Worm (Caenorhabditis elegans) whole organism, late embryonic: ENCODE results near the gene col-132.
A peak's percentile ranks its signal among the peaks of the same experiment; 100 is the strongest.

ENCODE experiments used
- C38D4.7 ChIP-seq: fragments of 200-800 bp; sonication (Bioruptor generic); optimal IDR thresholded peaks from 2 replicates; lab custom pipeline; 2018; ENCODE audit warnings: mild to moderate bottlenecking, missing genetic modification characterization, moderate library complexity, missing compliant biosample characterization
- F13H6.1 ChIP-seq: sonication (generic microtip); optimal IDR thresholded peaks from 2 replicates; lab custom pipeline; 2016; ENCODE audit warnings: missing genetic modification characterization, missing compliant biosample characterization
- K09A11.1 ChIP-seq: sonication (generic microtip); optimal IDR thresholded peaks from 2 replicates; lab custom pipeline; 2017; ENCODE audit warnings: antibody characterized with exemption, mild to moderate bottlenecking, missing genetic modification characterization, missing compliant biosample characterization; ENCODE audit not compliant: insufficient read depth
- ceh-18 ChIP-seq: sonication (generic microtip); optimal IDR thresholded peaks from 2 replicates; lab custom pipeline; 2016; ENCODE audit warnings: missing genetic modification characterization, missing compliant biosample characterization
- ceh-19 ChIP-seq: fragments of 200-800 bp; sonication (Bioruptor generic); optimal IDR thresholded peaks from 2 replicates; lab custom pipeline; 2018; ENCODE audit warnings: mild to moderate bottlenecking, missing genetic modification characterization, missing compliant biosample characterization
- ceh-30 ChIP-seq: fragments of 150-350 bp; optimal IDR thresholded peaks from 2 replicates; lab custom pipeline; 2014; ENCODE audit warnings: missing biosample characterization, missing genetic modification characterization
- ceh-34 ChIP-seq: sonication (generic microtip); optimal IDR thresholded peaks from 2 replicates; lab custom pipeline; 2016; ENCODE audit warnings: mild to moderate bottlenecking, missing genetic modification characterization, missing compliant biosample characterization
- ceh-45 ChIP-seq: fragments of 200-800 bp; sonication (Bioruptor generic); IDR thresholded peaks from 2 replicates; pipeline ENCODE4 v1.3.6; 2022; ENCODE audit warnings: missing genetic modification reagents, missing genetic modification characterization, missing compliant biosample characterization
- elt-4 ChIP-seq: sonication (generic microtip); optimal IDR thresholded peaks from 2 replicates; lab custom pipeline; 2016; ENCODE audit warnings: missing genetic modification characterization, missing compliant biosample characterization
- ets-4 ChIP-seq: sonication (generic microtip); optimal IDR thresholded peaks from 2 replicates; lab custom pipeline; 2016; ENCODE audit warnings: missing genetic modification characterization, missing compliant biosample characterization
- fax-1 ChIP-seq: sonication (generic microtip); optimal IDR thresholded peaks from 2 replicates; lab custom pipeline; 2016; ENCODE audit warnings: missing genotype, missing genetic modification characterization, missing compliant biosample characterization
- fkh-10 ChIP-seq: fragments of 150-350 bp; optimal IDR thresholded peaks from 2 replicates; lab custom pipeline; 2014; ENCODE audit warnings: missing biosample characterization, missing genetic modification reagents, missing genetic modification characterization
- gmeb-2 ChIP-seq: sonication (generic microtip); optimal IDR thresholded peaks from 2 replicates; lab custom pipeline; 2016; ENCODE audit warnings: missing genetic modification characterization, inconsistent platforms, missing compliant biosample characterization
- hlh-13 ChIP-seq: fragments of 200-800 bp; sonication (Bioruptor generic); optimal IDR thresholded peaks from 2 replicates; lab custom pipeline; 2018; ENCODE audit warnings: mild to moderate bottlenecking, missing genetic modification characterization, missing compliant biosample characterization
- hlh-30 ChIP-seq: sonication (generic microtip); optimal IDR thresholded peaks from 2 replicates; lab custom pipeline; 2017; ENCODE audit warnings: antibody characterized with exemption, missing genetic modification characterization, missing compliant biosample characterization; ENCODE audit not compliant: insufficient read depth
- lim-6 ChIP-seq: sonication (generic microtip); optimal IDR thresholded peaks from 2 replicates; lab custom pipeline; 2016; ENCODE audit warnings: missing genetic modification characterization, missing compliant biosample characterization
- lin-11 ChIP-seq: fragments of 200-800 bp; sonication (Bioruptor generic); optimal IDR thresholded peaks from 2 replicates; lab custom pipeline; 2018; ENCODE audit warnings: mild to moderate bottlenecking, missing genetic modification characterization, missing compliant biosample characterization
- madf-2 ChIP-seq: sonication (generic microtip); optimal IDR thresholded peaks from 2 replicates; lab custom pipeline; 2017; ENCODE audit warnings: missing genetic modification characterization, missing compliant biosample characterization
- nfya-1 ChIP-seq: sonication (generic microtip); optimal IDR thresholded peaks from 2 replicates; lab custom pipeline; 2017; ENCODE audit warnings: missing genetic modification characterization, mild to moderate bottlenecking, missing compliant biosample characterization, antibody characterized with exemption, moderate library complexity
- pag-3 ChIP-seq: sonication (generic microtip); optimal IDR thresholded peaks from 2 replicates; lab custom pipeline; 2016; ENCODE audit warnings: missing compliant biosample characterization, missing genetic modification characterization, borderline replicate concordance
- pha-4 ChIP-seq: fragments of 150-350 bp; optimal IDR thresholded peaks from 2 replicates; lab custom pipeline; 2018; ENCODE audit warnings: missing biosample characterization, missing genetic modification reagents, missing genetic modification characterization
- rnt-1 ChIP-seq: sonication (generic microtip); optimal IDR thresholded peaks from 2 replicates; lab custom pipeline; 2016; ENCODE audit warnings: missing genetic modification characterization, missing compliant biosample characterization
- sox-4 ChIP-seq: sonication (generic microtip); optimal IDR thresholded peaks from 2 replicates; lab custom pipeline; 2017; ENCODE audit warnings: mild to moderate bottlenecking, missing genetic modification characterization, inconsistent platforms, missing compliant biosample characterization
- syd-9 ChIP-seq: sonication (generic microtip); optimal IDR thresholded peaks from 2 replicates; lab custom pipeline; 2016; ENCODE audit warnings: mild to moderate bottlenecking, missing genetic modification characterization, moderate library complexity, missing compliant biosample characterization
- tbx-2 ChIP-seq: sonication (generic microtip); optimal IDR thresholded peaks from 2 replicates; lab custom pipeline; 2016; ENCODE audit warnings: missing genetic modification characterization, missing compliant biosample characterization
- tbx-7 ChIP-seq: sonication (generic microtip); optimal IDR thresholded peaks from 2 replicates; lab custom pipeline; 2016; ENCODE audit warnings: missing genotype, missing genetic modification characterization, missing compliant biosample characterization
- zip-5 ChIP-seq: sonication (generic microtip); optimal IDR thresholded peaks from 2 replicates; lab custom pipeline; 2016; ENCODE audit warnings: missing genetic modification characterization, missing compliant biosample characterization

col-132 gene

DNA sequence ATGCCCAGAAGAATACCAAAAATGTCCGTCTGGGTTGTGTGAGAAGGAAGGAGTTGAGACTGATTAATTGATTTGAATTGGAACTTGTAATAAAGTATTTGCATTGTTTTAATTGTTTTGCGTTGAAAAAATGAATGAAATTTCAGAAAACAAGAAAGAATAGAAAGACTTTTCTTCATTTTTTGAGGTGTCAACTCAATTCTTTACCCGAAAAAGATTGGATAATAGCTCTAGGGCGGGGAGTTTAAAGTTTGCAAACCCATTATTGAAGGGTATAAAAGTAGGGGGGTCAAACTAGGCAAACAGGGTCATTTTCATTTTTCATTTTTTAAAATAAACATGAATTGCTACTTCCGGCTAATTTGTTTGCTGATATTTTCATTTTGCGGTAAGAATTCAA, 42.7 kb downstream of the col-132 start, which contains the start of gene scl-10:
TSS of gene scl-10 (plus strand) at position 301 of the 400 bp plus-strand sequence.
- TF ChIP-seq F13H6.1 (tag; lab: Kevin White, UChicago) = no peak
- TF ChIP-seq ceh-34 (tag; lab: Kevin White, UChicago) = no peak
- TF ChIP-seq ceh-19 (GFP tag; lab: Kevin White, UChicago) = no peak
- no peak for TF ChIP-seq lim-6 (tag; lab: Kevin White, UChicago)
- no peak for TF ChIP-seq sox-4 (tag; lab: Kevin White, UChicago)
- TF ChIP-seq ceh-45 (GFP tag; lab: Robert Waterston, UW) = no peak
- TF ChIP-seq elt-4 (tag; lab: Kevin White, UChicago) = no peak
- no peak for TF ChIP-seq syd-9
- TF ChIP-seq madf-2 (tag; lab: Kevin White, UChicago) = no peak
- no peak for TF ChIP-seq hlh-13 (GFP tag; lab: Kevin White, UChicago)
- TF ChIP-seq ceh-30 (tag; lab: Kevin White, UChicago) = no peak
- no peak for TF ChIP-seq hlh-30 (tag; lab: Kevin White, UChicago)

ce11 chrIV:13046848-13047247, 44.0 kb downstream of the col-132 start, which contains the start of gene scl-9:
TSS of gene scl-9 (plus strand) at chrIV:13047148.
- TF ChIP-seq fkh-10 (GFP tag; lab: Kevin White, UChicago) (no peak), ceh-34 (tag; lab: Kevin White, UChicago) (no peak), nfya-1 (tag; lab: Kevin White, UChicago) (no peak), fax-1 (no peak), ceh-30 (tag; lab: Kevin White, UChicago) (no peak), pag-3 (tag; lab: Kevin White, UChicago) (no peak), pha-4 (tag; lab: Kevin White, UChicago) (no peak), rnt-1 (tag; lab: Kevin White, UChicago) (no peak), ceh-18 (tag; lab: Kevin White, UChicago) (no peak), zip-5 (no peak), ets-4 (tag; lab: Kevin White, UChicago) (no peak), gmeb-2 (tag; lab: Kevin White, UChicago) (no peak), tbx-7 (tag; lab: Kevin White, UChicago) (no peak), lin-11 (tag; lab: Kevin White, UChicago) (no peak)

ce11 chrIV:13044980-13045379, 45.9 kb downstream of the col-132 start:
- TF ChIP-seq C38D4.7 (GFP tag; lab: Kevin White, UChicago) (no peak), ceh-34 (tag; lab: Kevin White, UChicago) (no peak), K09A11.1 (tag; lab: Kevin White, UChicago) (no peak)

DNA sequence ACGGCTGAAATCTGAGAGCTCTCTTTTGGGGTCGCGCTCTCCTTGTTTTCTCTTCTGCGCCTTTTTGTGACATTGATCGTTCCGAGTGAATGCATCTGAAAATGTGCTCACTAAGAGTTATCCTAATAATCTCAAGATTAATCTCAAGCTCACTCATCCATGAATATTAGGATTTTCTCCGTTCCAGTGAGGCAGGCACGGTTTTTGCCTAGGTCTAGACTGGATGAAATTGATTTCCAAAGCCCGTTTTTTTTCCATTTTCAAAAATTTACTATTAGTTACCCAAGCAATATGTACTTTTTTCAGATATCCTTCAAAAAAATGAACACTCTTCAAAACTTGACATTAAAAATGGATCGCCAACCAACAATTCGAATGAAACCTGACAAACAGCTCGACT, 48.8 kb downstream of the col-132 start, which contains the start of gene amt-2:
TSS of gene amt-2 (plus strand) at position 301 of the 400 bp plus-strand sequence.
- TF ChIP-seq tbx-2 = no peak
- TF ChIP-seq, all 69 proteins: peak for 0

- TF ChIP-seq K09A11.1 (tag; lab: Kevin White, UChicago) (no peak), lin-11 (tag; lab: Kevin White, UChicago) (no peak), nfya-1 (tag; lab: Kevin White, UChicago) (peak; percentile 87)
These were observed 49.4 kb downstream of the col-132 start for ce11 chrIV:13041486-13041885.
